Fruit fly (Drosophila melanogaster): Measurements from ENCODE around the gene TTLL1B.
A peak's percentile ranks its signal among the peaks of the same experiment; 100 is the strongest.

The TTLL1B gene

dm6 chr3L:4613846-4614247 is 34.2 kb upstream of the TTLL1B start (continued):
- peak; percentile 4 for TF ChIP-seq Sry-β (GFP tag; optimal IDR thresholded peaks at IDR 0.05)
- peak; percentile 44 for TF ChIP-seq CG2712 (tag; optimal IDR thresholded peaks at IDR 0.05)

- peak; percentile 42 for TF ChIP-seq CG15601 (tag; optimal IDR thresholded peaks at IDR 0.05)
- TF ChIP-seq CG1529 (GFP tag; optimal IDR thresholded peaks at IDR 0.05): peak; percentile 5
- TF ChIP-seq CG11504 (tag; optimal IDR thresholded peaks at IDR 0.05): peak; percentile 11
- TF ChIP-seq NfI (GFP tag; optimal IDR thresholded peaks at IDR 0.05): no peak
- TF ChIP-seq ab (GFP tag; optimal IDR thresholded peaks at IDR 0.05): no peak
- TF ChIP-seq sim (GFP tag; IDR thresholded peaks at IDR 0.05): peak; percentile 31; the same call in 1 of the 2 replicates
- peak; percentile 1 for TF ChIP-seq CoRest (tag; optimal IDR thresholded peaks at IDR 0.05)
- TF ChIP-seq CG14710 (tag; optimal IDR thresholded peaks at IDR 0.05): peak; percentile 10
- no peak for TF ChIP-seq MBD-R2 (GFP tag; IDR thresholded peaks at IDR 0.05)
- peak; percentile 19 for TF ChIP-seq CG2202 (tag; optimal IDR thresholded peaks at IDR 0.05)
- TF ChIP-seq Sox100B (GFP tag; optimal IDR thresholded peaks at IDR 0.05): peak; percentile 14
- TF ChIP-seq sqz (GFP tag; optimal IDR thresholded peaks at IDR 0.05): peak; percentile 40
- peak; percentile 19 for TF ChIP-seq nau (GFP tag; optimal IDR thresholded peaks at IDR 0.05)
- TF ChIP-seq MTF-1 (GFP tag; optimal IDR thresholded peaks at IDR 0.05; ENCODE audit: borderline replicate concordance): peak; percentile 25
- TF ChIP-seq wek (GFP tag; optimal IDR thresholded peaks at IDR 0.05): peak; percentile 76
- TF ChIP-seq gsb-n (tag; optimal IDR thresholded peaks at IDR 0.05): peak; percentile 60
- TF ChIP-seq oc (tag; optimal IDR thresholded peaks at IDR 0.05): peak; percentile 38
- TF ChIP-seq z (GFP tag; IDR thresholded peaks at IDR 0.05): peak; percentile 57; the same call in 1 of the 3 replicates
- TF ChIP-seq CG3995 (GFP tag; optimal IDR thresholded peaks at IDR 0.05): no peak
- TF ChIP-seq gem (tag; optimal IDR thresholded peaks at IDR 0.05): peak; percentile 57
- no peak for TF ChIP-seq Abd-B (GFP tag; optimal IDR thresholded peaks at IDR 0.05)
- TF ChIP-seq klu (GFP tag; IDR thresholded peaks at IDR 0.05): no peak
- TF ChIP-seq CG4707 (GFP tag; optimal IDR thresholded peaks at IDR 0.05): peak; percentile 51
- peak; percentile 63 for TF ChIP-seq Asciz (GFP tag; optimal IDR thresholded peaks at IDR 0.05)
- TF ChIP-seq CG6813 (GFP tag; optimal IDR thresholded peaks at IDR 0.05): peak; percentile 24
- no peak for TF ChIP-seq stwl (tag; optimal IDR thresholded peaks at IDR 0.05)
- no peak for TF ChIP-seq Trl (optimal IDR thresholded peaks at IDR 0.05)
- TF ChIP-seq Trl (GFP tag; optimal IDR thresholded peaks at IDR 0.05): peak; percentile 0
- peak; percentile 41 for TF ChIP-seq odd (GFP tag; optimal IDR thresholded peaks at IDR 0.05)
- peak; percentile 67 for TF ChIP-seq Vsx1 (GFP tag; optimal IDR thresholded peaks at IDR 0.05)
- peak; percentile 49 for TF ChIP-seq Blimp-1 (GFP tag; optimal IDR thresholded peaks at IDR 0.05)
- peak; percentile 18 for TF ChIP-seq org-1 (GFP tag; optimal IDR thresholded peaks at IDR 0.05)
- TF ChIP-seq CG4328 (GFP tag; optimal IDR thresholded peaks at IDR 0.05): no peak
- TF ChIP-seq Awh (GFP tag; IDR thresholded peaks at IDR 0.05): 0 out of 2 replicates have a peak, but pooled peaks have one; percentile 29
- no peak for TF ChIP-seq Fer2 (tag; optimal IDR thresholded peaks at IDR 0.05)
- 0 out of 2 replicates have a peak, but pooled peaks have one; percentile 5 for TF ChIP-seq Xrp1 (GFP tag; IDR thresholded peaks at IDR 0.05)
- peak; percentile 14 for TF ChIP-seq run (tag; optimal IDR thresholded peaks at IDR 0.05)
- peak; percentile 28 for TF ChIP-seq Lhr (GFP tag; optimal IDR thresholded peaks at IDR 0.05)
- peak; percentile 62; the same call in 1 of the 3 replicates for TF ChIP-seq ci (GFP tag; IDR thresholded peaks at IDR 0.05)
- no peak for TF ChIP-seq Atf6 (GFP tag; IDR thresholded peaks at IDR 0.05)
- TF ChIP-seq Hr78 (GFP tag; optimal IDR thresholded peaks at IDR 0.05): peak in 1 of 2 experiments; percentile 40
- TF ChIP-seq sc (optimal IDR thresholded peaks at IDR 0.05): no peak
- peak; percentile 23 for TF ChIP-seq sc (GFP tag; optimal IDR thresholded peaks at IDR 0.05)
- TF ChIP-seq TFAM (GFP tag; optimal IDR thresholded peaks at IDR 0.05): no peak
- no peak for TF ChIP-seq lab (GFP tag; optimal IDR thresholded peaks at IDR 0.05)
- no peak for TF ChIP-seq lola (GFP tag; optimal IDR thresholded peaks at IDR 0.05)
Measured at dm6 chr3L:4615064-4615463, 33.0 kb upstream of the TTLL1B start.

All from whole organism, embryonic.